Worm (Caenorhabditis elegans) whole organism, mixed stage, embryonic: ENCODE data around the gene H42K12.3.

Source experiments
- blmp-1 ChIP-seq: fragments of 150-350 bp; optimal IDR thresholded peaks from 2 replicates; lab custom pipeline; 2014; ENCODE audit warnings: missing biosample characterization, missing genetic modification characterization
- ces-1 ChIP-seq: fragments of 150-350 bp; optimal IDR thresholded peaks from 2 replicates; lab custom pipeline; 2014; ENCODE audit warnings: missing biosample characterization, missing genetic modification reagents, missing genetic modification characterization
- lin-13 ChIP-seq: fragments of 150-350 bp; optimal IDR thresholded peaks from 2 replicates; lab custom pipeline; 2014; ENCODE audit warnings: missing biosample characterization, missing genetic modification characterization
- nhr-76 ChIP-seq: sonication (generic microtip); optimal IDR thresholded peaks from 2 replicates; lab custom pipeline; 2017; ENCODE audit warnings: missing biosample characterization, missing genetic modification characterization
- pha-4 ChIP-seq: fragments of 150-350 bp; optimal IDR thresholded peaks from 2 replicates; lab custom pipeline; 2018; ENCODE audit warnings: missing biosample characterization, missing genetic modification reagents, missing genetic modification characterization
- snpc-4 ChIP-seq: fragments of 150-350 bp; optimal IDR thresholded peaks from 2 replicates; lab custom pipeline; 2014; ENCODE audit warnings: missing biosample characterization, missing genetic modification characterization
- sptf-1 ChIP-seq: sonication (generic microtip); optimal IDR thresholded peaks from 2 replicates; lab custom pipeline; 2017; ENCODE audit warnings: mild to moderate bottlenecking, missing genetic modification characterization, moderate library complexity, missing compliant biosample characterization
- tbx-8 ChIP-seq: fragments of 200-800 bp; sonication (Bioruptor generic); optimal IDR thresholded peaks from 2 replicates; lab custom pipeline; 2018; ENCODE audit warnings: mild to moderate bottlenecking, missing genetic modification characterization, moderate library complexity, missing compliant biosample characterization
- unc-39 ChIP-seq: fragments of 150-350 bp; optimal IDR thresholded peaks from 2 replicates; lab custom pipeline; 2014; ENCODE audit warnings: missing biosample characterization, missing genetic modification characterization
- ztf-11 ChIP-seq: fragments of 150-350 bp; optimal IDR thresholded peaks from 2 replicates; lab custom pipeline; 2014; ENCODE audit warnings: missing biosample characterization, missing genetic modification characterization

DNA sequence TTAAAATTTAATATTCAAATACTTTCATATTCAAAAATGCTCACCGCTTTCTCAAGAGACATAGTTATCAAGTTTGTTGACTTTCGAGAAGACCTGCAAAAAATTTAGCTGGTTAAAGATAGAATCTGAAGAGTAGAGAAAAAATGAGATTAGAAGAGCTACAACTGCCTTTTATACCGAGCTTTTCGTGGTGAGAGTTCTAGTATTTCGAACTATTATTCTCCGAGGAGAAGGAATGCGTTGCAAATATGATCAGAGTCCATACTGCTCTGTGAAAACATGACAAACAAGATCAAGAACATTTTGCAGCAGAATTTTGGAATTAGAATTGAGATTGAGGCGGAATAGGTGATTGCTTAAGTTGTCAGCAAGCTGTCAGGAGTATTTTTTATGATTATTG is 49.4 kb downstream of the H42K12.3 start, which contains the start of gene F56C3.4:
- TF ChIP-seq pha-4 (tag; lab: Kevin White, UChicago) (no peak), lin-13 (no peak), ces-1 (GFP tag; lab: Kevin White, UChicago) (no peak), snpc-4 (tag; lab: Kevin White, UChicago) (no peak), sptf-1 (tag; lab: Kevin White, UChicago) (no peak), unc-39 (tag; lab: Kevin White, UChicago) (no peak), nhr-76 (tag; lab: Kevin White, UChicago) (no peak), blmp-1 (tag; lab: Kevin White, UChicago) (no peak), tbx-8 (GFP tag; lab: Kevin White, UChicago) (no peak), ztf-11 (tag; lab: Kevin White, UChicago) (no peak)
